Worm (Caenorhabditis elegans) whole organism, young adult: Measurements from ENCODE around the gene clec-21.

Source experiments
- F52B5.7 ChIP-seq: sonication (generic microtip); optimal IDR thresholded peaks from 2 replicates; lab custom pipeline; 2016; ENCODE audit warnings: mild to moderate bottlenecking, missing genetic modification characterization, missing compliant biosample characterization
- F55B11.4 ChIP-seq: sonication (generic microtip); optimal IDR thresholded peaks from 2 replicates; lab custom pipeline; 2016; ENCODE audit warnings: missing compliant biosample characterization, missing genetic modification characterization, borderline replicate concordance; ENCODE audit not compliant: insufficient read depth
- ceh-40 ChIP-seq: fragments of 200-800 bp; sonication (Bioruptor generic); IDR thresholded peaks from 2 replicates; pipeline ENCODE4 v1.3.6; 2022; ENCODE audit warnings: missing genetic modification characterization, missing compliant biosample characterization
- egl-18 ChIP-seq: fragments of 200-800 bp; sonication (Bioruptor generic); IDR thresholded peaks from 2 replicates; pipeline ENCODE4 v1.3.6; 2022; ENCODE audit warnings: missing genetic modification reagents, missing genetic modification characterization, missing compliant biosample characterization
- ets-4 ChIP-seq: fragments of 200-800 bp; sonication (Bioruptor generic); optimal IDR thresholded peaks from 2 replicates; lab custom pipeline; 2018; ENCODE audit warnings: mild to moderate bottlenecking, missing genetic modification characterization, missing compliant biosample characterization
- hlh-12 ChIP-seq: sonication (generic microtip); optimal IDR thresholded peaks from 2 replicates; lab custom pipeline; 2016; ENCODE audit warnings: missing genetic modification characterization, missing compliant biosample characterization
- nfyb-1 ChIP-seq: fragments of 200-800 bp; sonication (Bioruptor generic); IDR thresholded peaks from 2 replicates; pipeline ENCODE4 v1.3.6; 2022; ENCODE audit warnings: missing genetic modification reagents, missing genetic modification characterization, missing compliant biosample characterization
- nhr-90 ChIP-seq: sonication (generic microtip); optimal IDR thresholded peaks from 2 replicates; lab custom pipeline; 2016; ENCODE audit warnings: missing genotype, mild to moderate bottlenecking, missing genetic modification characterization, missing compliant biosample characterization
- pha-4 ChIP-seq: fragments of 150-350 bp; sonication (generic microtip); optimal IDR thresholded peaks from 2 replicates; lab custom pipeline; 2014; ENCODE audit warnings: missing biosample characterization, missing genetic modification reagents, missing genetic modification characterization
- sea-2 ChIP-seq: fragments of 200-800 bp; sonication (Bioruptor generic); IDR thresholded peaks from 2 replicates; pipeline ENCODE4 v1.3.6; 2022; ENCODE audit warnings: missing genetic modification characterization, missing compliant biosample characterization
- snpc-1.3 ChIP-seq: sonication (generic microtip); optimal IDR thresholded peaks from 2 replicates; lab custom pipeline; 2017; ENCODE audit warnings: missing genetic modification characterization, mild to moderate bottlenecking, missing compliant biosample characterization, antibody characterized with exemption, moderate library complexity, missing genotype, missing genetic modification reagents; ENCODE audit not compliant: insufficient read depth
- snpc-4 ChIP-seq, 5 experiments: fragments of 150-350 bp in 1 of 5; sonication (generic microtip) in 4 of 5; optimal IDR thresholded peaks; 2 replicates each; lab custom pipeline; 2014 to 2018; ENCODE audit warnings: missing genetic modification characterization in 5 of 5, missing biosample characterization in 3 of 5, antibody characterized with exemption in 2 of 5, mild to moderate bottlenecking in 2 of 5, missing compliant biosample characterization in 2 of 5, missing genotype in 2 of 5, moderate library complexity in 2 of 5, missing genetic modification reagents in 1 of 5
- unc-62 ChIP-seq: fragments of 150-350 bp; optimal IDR thresholded peaks from 2 replicates; lab custom pipeline; 2014; ENCODE audit warnings: missing biosample characterization, missing genetic modification reagents, missing genetic modification characterization
- ztf-18 ChIP-seq: sonication (generic microtip); optimal IDR thresholded peaks from 2 replicates; lab custom pipeline; 2016; ENCODE audit warnings: missing genotype, mild to moderate bottlenecking, missing genetic modification characterization, missing compliant biosample characterization

DNA sequence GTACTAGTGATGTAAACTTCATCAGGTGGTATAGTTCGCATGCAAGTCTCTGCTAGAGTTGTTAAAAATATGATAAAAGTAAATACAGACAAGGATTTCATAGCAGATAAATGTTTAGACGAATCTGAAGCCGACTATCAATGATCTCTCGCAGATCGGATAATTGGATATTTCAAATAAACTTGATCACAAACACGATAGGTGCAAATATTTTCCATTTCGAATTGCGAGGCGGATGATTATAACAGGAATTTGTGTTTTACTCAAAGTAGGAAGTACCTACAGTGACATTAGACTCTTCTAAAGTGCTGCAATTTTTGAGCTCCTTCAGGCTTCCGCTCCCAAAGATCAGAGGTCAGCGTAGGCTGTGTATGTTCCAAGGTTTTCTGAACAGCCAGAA is 5.8 kb upstream of the clec-21 start, which contains the start of gene T07H3.7:
- no peak for TF ChIP-seq egl-18 (GFP tag; lab: Robert Waterston, UW)
- no peak for TF ChIP-seq nfyb-1 (GFP tag; lab: Robert Waterston, UW)
- no peak for TF ChIP-seq pha-4 (tag; lab: Kevin White, UChicago)
- no peak for TF ChIP-seq snpc-1.3 (tag; lab: Kevin White, UChicago)
- TF ChIP-seq snpc-4 (GFP tag; optimal IDR thresholded peaks at IDR 0.05; lab: Kevin White, UChicago) = no peak
- TF ChIP-seq snpc-4 (tag; optimal IDR thresholded peaks at IDR 0.05; lab: Kevin White, UChicago) = no peak
- no peak for TF ChIP-seq ztf-18
- TF ChIP-seq sea-2 (GFP tag; lab: Robert Waterston, UW) = no peak
- no peak for TF ChIP-seq unc-62
- no peak for TF ChIP-seq hlh-12 (tag; lab: Kevin White, UChicago)
- no peak for TF ChIP-seq F55B11.4 (tag; lab: Kevin White, UChicago)
- no peak for TF ChIP-seq nhr-90 (tag; lab: Kevin White, UChicago)
- no peak for TF ChIP-seq ets-4 (GFP tag; lab: Kevin White, UChicago)
- no peak for TF ChIP-seq F52B5.7 (tag; lab: Kevin White, UChicago)
- no peak for TF ChIP-seq ceh-40 (GFP tag; lab: Robert Waterston, UW)
